Fruit fly (Drosophila melanogaster) whole organism, embryonic: ENCODE measurements around the gene CG31468.
A peak's percentile ranks its signal among the peaks of the same experiment; 100 is the strongest.

Experiments
- Atf6 ChIP-seq: fragments of 200-800 bp; sonication (Bioruptor generic); IDR thresholded peaks from 2 replicates; pipeline ENCODE4 v1.3.6; 2022; ENCODE audit warnings: missing biosample characterization, missing genetic modification characterization
- CG10147 ChIP-seq: fragments of 200-800 bp; sonication (Bioruptor generic); optimal IDR thresholded peaks from 2 replicates; lab custom pipeline; 2019; ENCODE audit warnings: missing biosample characterization, mild to moderate bottlenecking, missing genetic modification characterization, moderate library complexity
- CG10654 ChIP-seq: fragments of 200-800 bp; sonication (Bioruptor generic); optimal IDR thresholded peaks from 2 replicates; lab custom pipeline; 2016; ENCODE audit warnings: missing biosample characterization, missing genetic modification characterization
- CG12744 ChIP-seq: fragments of 200-800 bp; sonication (Bioruptor generic); optimal IDR thresholded peaks from 2 replicates; lab custom pipeline; 2016; ENCODE audit warnings: missing biosample characterization, missing genetic modification characterization
- CG14965 ChIP-seq: fragments of 200-800 bp; sonication (Bioruptor generic); optimal IDR thresholded peaks from 2 replicates; lab custom pipeline; 2016; ENCODE audit warnings: missing biosample characterization, missing genetic modification characterization, borderline replicate concordance
- CG15011 ChIP-seq: fragments of 200-800 bp; sonication (Bioruptor generic); optimal IDR thresholded peaks from 3 replicates; lab custom pipeline; 2018; ENCODE audit warnings: missing biosample characterization, mild to moderate bottlenecking, missing genetic modification characterization
- CG1603 ChIP-seq: fragments of 200-800 bp; sonication (Bioruptor generic); optimal IDR thresholded peaks from 2 replicates; lab custom pipeline; 2019; ENCODE audit warnings: missing biosample characterization, mild to moderate bottlenecking, missing genetic modification characterization, moderate library complexity
- CG2712 ChIP-seq: fragments of 200-800 bp; optimal IDR thresholded peaks from 3 replicates; lab custom pipeline; 2019; ENCODE audit warnings: missing biosample characterization, mild to moderate bottlenecking, missing genetic modification characterization, moderate library complexity
- CG2875 ChIP-seq: fragments of 200-800 bp; sonication (Bioruptor generic); optimal IDR thresholded peaks from 2 replicates; lab custom pipeline; 2017; ENCODE audit warnings: missing biosample characterization, mild to moderate bottlenecking, missing genetic modification characterization, missing genetic modification reagents
- CG34376 ChIP-seq: fragments of 200-800 bp; sonication (Bioruptor generic); optimal IDR thresholded peaks from 2 replicates; lab custom pipeline; 2018; ENCODE audit warnings: missing biosample characterization, mild to moderate bottlenecking, missing genetic modification characterization
- CG3726 ChIP-seq: fragments of 200-800 bp; sonication (Bioruptor generic); IDR thresholded peaks from 3 replicates; pipeline ENCODE4, ENCODE4 v1.3.6; 2022; ENCODE audit warnings: missing biosample characterization, missing genetic modification characterization
- CG3995 ChIP-seq: fragments of 200-800 bp; sonication (Bioruptor generic); optimal IDR thresholded peaks from 3 replicates; lab custom pipeline; 2016; ENCODE audit warnings: missing biosample characterization, missing genetic modification characterization
- CG7271 ChIP-seq: fragments of 200-800 bp; sonication (Bioruptor generic); optimal IDR thresholded peaks from 2 replicates; lab custom pipeline; 2018; ENCODE audit warnings: missing biosample characterization, mild to moderate bottlenecking, missing genetic modification characterization, moderate library complexity
- CG7928 ChIP-seq: fragments of 200-800 bp; sonication (Bioruptor generic); optimal IDR thresholded peaks from 2 replicates; lab custom pipeline; 2017; ENCODE audit warnings: missing biosample characterization, mild to moderate bottlenecking, missing genetic modification characterization
- Dad ChIP-seq: fragments of 200-800 bp; sonication (Bioruptor generic); optimal IDR thresholded peaks from 3 replicates; lab custom pipeline; 2016; ENCODE audit warnings: missing biosample characterization, missing genetic modification characterization
- E2f1 ChIP-seq: fragments of 200-800 bp; sonication (Bioruptor generic); IDR thresholded peaks from 2 replicates; pipeline ENCODE4 v1.3.6; 2022; ENCODE audit warnings: missing biosample characterization, missing genetic modification characterization
- Elba2 ChIP-seq: fragments of 200-800 bp; sonication (Bioruptor generic); optimal IDR thresholded peaks from 3 replicates; lab custom pipeline; 2016; ENCODE audit warnings: missing biosample characterization, missing genetic modification characterization
- Ets97D ChIP-seq: fragments of 200-800 bp; sonication (Bioruptor generic); optimal IDR thresholded peaks from 3 replicates; lab custom pipeline; 2016; ENCODE audit warnings: missing biosample characterization, missing genetic modification characterization
- GATAe ChIP-seq: fragments of 200-800 bp; sonication (Bioruptor generic); conservative IDR thresholded peaks from 2 replicates; pipeline ENCODE4 v1.3.6; 2022; ENCODE audit warnings: missing biosample characterization, missing genetic modification characterization
- HLH4C ChIP-seq: fragments of 200-800 bp; sonication (Bioruptor generic); IDR thresholded peaks from 3 replicates; pipeline ENCODE4 v1.3.6; 2022; ENCODE audit warnings: missing biosample characterization, missing genetic modification characterization; ENCODE audit not compliant: partially characterized antibody
- HLH54F ChIP-seq: fragments of 200-800 bp; sonication (Bioruptor generic); optimal IDR thresholded peaks from 3 replicates; lab custom pipeline; 2016; ENCODE audit warnings: missing biosample characterization, missing genetic modification characterization
- Hey ChIP-seq: fragments of 200-800 bp; sonication (Bioruptor generic); optimal IDR thresholded peaks from 3 replicates; lab custom pipeline; 2018; ENCODE audit warnings: missing biosample characterization, mild to moderate bottlenecking, missing genetic modification characterization
- HmgZ ChIP-seq: fragments of 200-800 bp; sonication (Bioruptor generic); optimal IDR thresholded peaks from 2 replicates; lab custom pipeline; 2018; ENCODE audit warnings: missing biosample characterization, mild to moderate bottlenecking, missing genetic modification characterization
- Hmr ChIP-seq: fragments of 200-800 bp; sonication (Bioruptor generic); optimal IDR thresholded peaks from 3 replicates; lab custom pipeline; 2017; ENCODE audit warnings: mild to moderate bottlenecking, missing biosample characterization, missing genetic modification reagents, missing genetic modification characterization
- NC2α ChIP-seq: fragments of 200-800 bp; sonication (Bioruptor generic); optimal IDR thresholded peaks from 2 replicates; lab custom pipeline; 2016; ENCODE audit warnings: missing biosample characterization, missing genetic modification characterization
- Scr ChIP-seq: fragments of 200-800 bp; sonication (Bioruptor generic); IDR thresholded peaks from 2 replicates; pipeline ENCODE4 v1.3.6; 2022; ENCODE audit warnings: missing biosample characterization, missing genetic modification characterization; ENCODE audit not compliant: partially characterized antibody
- Six4 ChIP-seq: fragments of 200-800 bp; sonication (Bioruptor generic); optimal IDR thresholded peaks from 2 replicates; lab custom pipeline; 2016; ENCODE audit warnings: missing biosample characterization, missing genetic modification characterization
- Sox102F ChIP-seq: fragments of 200-800 bp; sonication (Bioruptor generic); optimal IDR thresholded peaks from 2 replicates; lab custom pipeline; 2018; ENCODE audit warnings: missing biosample characterization, mild to moderate bottlenecking, missing genetic modification characterization, moderate library complexity
- Vsx1 ChIP-seq: fragments of 200-800 bp; sonication (Bioruptor generic); optimal IDR thresholded peaks from 2 replicates; lab custom pipeline; 2017; ENCODE audit warnings: missing biosample characterization, mild to moderate bottlenecking, missing genetic modification characterization, missing genetic modification reagents
- crol ChIP-seq: fragments of 200-800 bp; sonication (Bioruptor generic); IDR thresholded peaks from 2 replicates; pipeline ENCODE4 v1.3.6; 2022; ENCODE audit warnings: missing biosample characterization, missing genetic modification characterization
- da ChIP-seq: fragments of 200-800 bp; sonication (Bioruptor generic); optimal IDR thresholded peaks from 2 replicates; lab custom pipeline; 2016; ENCODE audit warnings: missing biosample characterization, missing genetic modification characterization
- exex ChIP-seq: fragments of 200-800 bp; sonication (Bioruptor generic); optimal IDR thresholded peaks from 4 replicates; lab custom pipeline; 2018; ENCODE audit warnings: missing biosample characterization, mild to moderate bottlenecking, missing genetic modification characterization, moderate library complexity
- gfzf ChIP-seq: fragments of 200-800 bp; sonication (Bioruptor generic); optimal IDR thresholded peaks from 2 replicates; lab custom pipeline; 2016; ENCODE audit warnings: missing biosample characterization, mild to moderate bottlenecking, missing genetic modification characterization, moderate library complexity
- grau ChIP-seq: fragments of 200-800 bp; optimal IDR thresholded peaks from 3 replicates; lab custom pipeline; 2019; ENCODE audit warnings: missing biosample characterization, mild to moderate bottlenecking, missing genetic modification characterization, moderate library complexity
- gro ChIP-seq: fragments of 200-800 bp; sonication (Bioruptor generic); optimal IDR thresholded peaks from 2 replicates; lab custom pipeline; 2016; ENCODE audit warnings: missing biosample characterization, missing genetic modification characterization
- hb ChIP-seq: fragments of 200-800 bp; sonication (Bioruptor generic); IDR thresholded peaks from 3 replicates; pipeline ENCODE4 v1.3.6; 2022; ENCODE audit warnings: missing biosample characterization, missing genetic modification characterization; ENCODE audit not compliant: partially characterized antibody
- hkb ChIP-seq, 2 experiments: fragments of 200-800 bp in 1 of 2; fragments of >200 bp in 1 of 2; sonication (Bioruptor generic) in 1 of 2; IDR thresholded peaks in 1 of 2; optimal IDR thresholded peaks in 1 of 2; 2 replicates each; pipeline versions ENCODE4 v1.3.6 to Lab custom; 2017 to 2022; ENCODE audit warnings: missing biosample characterization in 1 of 2, missing genetic modification characterization in 1 of 2
- kah ChIP-seq: fragments of 200-800 bp; sonication (Bioruptor generic); optimal IDR thresholded peaks from 2 replicates; lab custom pipeline; 2018; ENCODE audit warnings: missing biosample characterization, mild to moderate bottlenecking, missing genetic modification characterization
- mirr ChIP-seq: fragments of 200-800 bp; sonication (Bioruptor generic); optimal IDR thresholded peaks from 3 replicates; lab custom pipeline; 2018; ENCODE audit warnings: missing biosample characterization, mild to moderate bottlenecking, missing genetic modification characterization
- oc ChIP-seq: fragments of 200-800 bp; sonication (Bioruptor generic); optimal IDR thresholded peaks from 2 replicates; lab custom pipeline; 2018; ENCODE audit warnings: missing biosample characterization, mild to moderate bottlenecking, missing genetic modification characterization, moderate library complexity
- pfk ChIP-seq: fragments of 200-800 bp; sonication (Bioruptor generic); optimal IDR thresholded peaks from 2 replicates; lab custom pipeline; 2018; ENCODE audit warnings: missing biosample characterization, mild to moderate bottlenecking, missing genetic modification characterization, moderate library complexity
- rib ChIP-seq: fragments of 200-800 bp; sonication (Bioruptor generic); IDR thresholded peaks from 2 replicates; pipeline ENCODE4 v1.3.6; 2022; ENCODE audit warnings: missing biosample characterization, missing genetic modification characterization
- slp2 ChIP-seq: fragments of 200-800 bp; sonication (Bioruptor generic); optimal IDR thresholded peaks from 2 replicates; lab custom pipeline; 2016; ENCODE audit warnings: missing biosample characterization, missing genetic modification characterization
- usp ChIP-seq: fragments of >200 bp; optimal IDR thresholded peaks from 2 replicates; lab custom pipeline; 2017; ENCODE audit warnings: missing biosample characterization, missing genetic modification characterization
- vvl ChIP-seq: fragments of 200-800 bp; sonication (Bioruptor generic); IDR thresholded peaks from 2 replicates; pipeline ENCODE4 v1.3.6; 2022; ENCODE audit warnings: missing biosample characterization, missing genetic modification characterization

The CG31468 gene

dm6 chr3R:23724843-23725506 lies 24.8 kb upstream of the CG31468 start (continued):
- TF ChIP-seq CG10654 (GFP tag; lab: Kevin White, UChicago) (no peak), Hey (tag; lab: Kevin White, UChicago) (peak; percentile 94), slp2 (no peak), GATAe (GFP tag; lab: Robert Waterston, UW) (peak; percentile 87), hkb (optimal IDR thresholded peaks at IDR 0.05; lab: Kevin White, UChicago) (no peak), hkb (GFP tag; IDR thresholded peaks at IDR 0.05; lab: Robert Waterston, UW) (no peak), pfk (GFP tag; lab: Kevin White, UChicago) (no peak), CG1603 (tag; lab: Kevin White, UChicago) (no peak), CG7928 (GFP tag; lab: Kevin White, UChicago) (no peak), rib (GFP tag; lab: Robert Waterston, UW) (peak; percentile 70; the same call in 1 of the 2 replicates), CG15011 (GFP tag; lab: Kevin White, UChicago) (no peak), Elba2 (no peak), oc (tag; lab: Kevin White, UChicago) (no peak), CG12744 (GFP tag; lab: Kevin White, UChicago) (no peak), Vsx1 (peak; percentile 30), kah (GFP tag; lab: Kevin White, UChicago) (no peak), Dad (GFP tag; lab: Kevin White, UChicago) (no peak), HLH4C (GFP tag; lab: Robert Waterston, UW) (no peak), CG14965 (GFP tag; lab: Kevin White, UChicago) (no peak), usp (GFP tag; lab: Kevin White, UChicago) (no peak), CG2712 (tag; lab: Kevin White, UChicago) (no peak), exex (tag; lab: Kevin White, UChicago) (peak; percentile 99), vvl (GFP tag; lab: Robert Waterston, UW) (no peak), CG3726 (no peak), E2f1 (no peak), mirr (GFP tag; lab: Kevin White, UChicago) (peak; percentile 86), Sox102F (GFP tag; lab: Kevin White, UChicago) (no peak), grau (tag; lab: Kevin White, UChicago) (no peak), CG7271 (tag; lab: Kevin White, UChicago) (no peak), CG34376 (GFP tag; lab: Kevin White, UChicago) (peak; percentile 85), Six4 (GFP tag; lab: Kevin White, UChicago) (no peak), gfzf (GFP tag; lab: Kevin White, UChicago) (no peak), CG10147 (GFP tag; lab: Kevin White, UChicago) (no peak), NC2α (no peak), CG3995 (GFP tag; lab: Kevin White, UChicago) (no peak), crol (GFP tag; lab: Robert Waterston, UW) (no peak), da (GFP tag; lab: Kevin White, UChicago) (no peak), HmgZ (tag; lab: Kevin White, UChicago) (peak; percentile 2), Scr (GFP tag; lab: Robert Waterston, UW) (no peak), HLH54F (GFP tag; lab: Kevin White, UChicago) (no peak), Atf6 (GFP tag; lab: Robert Waterston, UW) (0 out of 2 replicates have a peak, but pooled peaks have one; percentile 31), Ets97D (GFP tag; lab: Kevin White, UChicago) (no peak), Hmr (GFP tag; lab: Kevin White, UChicago) (peak; percentile 23), gro (GFP tag; lab: Kevin White, UChicago) (peak; percentile 29), CG2875 (GFP tag; lab: Kevin White, UChicago) (no peak), hb (no peak)
- TF ChIP-seq, all 482 proteins: peak for 24
